Worm (Caenorhabditis elegans): ENCODE data around the gene ugt-15.

Gene ugt-15

DNA sequence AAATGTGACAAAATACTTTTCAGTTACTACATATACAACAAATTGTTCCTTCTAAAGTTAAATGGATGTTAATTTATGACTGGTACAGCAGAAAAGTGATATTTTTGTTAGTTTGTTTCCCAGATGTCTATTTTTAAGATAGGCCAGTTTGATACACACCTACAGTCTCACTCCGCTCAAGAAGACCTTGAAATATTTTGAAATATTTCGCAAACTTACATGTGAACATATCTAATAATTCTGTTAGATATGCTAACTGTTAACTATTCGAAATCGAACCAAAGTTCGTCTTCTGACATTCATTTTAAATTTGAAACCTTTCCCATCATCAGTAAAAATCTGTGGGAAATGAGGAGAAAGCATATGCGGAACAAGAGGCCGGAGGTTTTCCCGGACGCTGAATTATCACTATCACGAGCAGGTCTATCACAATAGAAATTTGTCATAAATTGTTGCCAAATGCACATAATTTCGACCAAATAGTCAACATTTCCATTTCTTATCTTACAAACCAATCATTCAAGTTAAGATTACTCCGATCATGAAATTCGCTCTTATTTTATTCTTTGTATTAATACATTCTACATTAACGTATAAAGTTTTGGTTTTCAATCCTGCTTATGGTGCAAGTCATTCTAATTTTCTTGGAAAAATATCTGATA lies 7.4 kb upstream of the ugt-15 start, which contains the start of the genes ZC443.4 and ugt-18:
ZC443.4 (minus strand) TSS at position 95 of the 662 bp plus-strand sequence.
ugt-18 (plus strand) TSS at position 469 of the 662 bp plus-strand sequence.
- TF ChIP-seq fos-1 (tag; optimal IDR thresholded peaks at IDR 0.05) (peak; percentile 54), unc-39 (tag; optimal IDR thresholded peaks at IDR 0.05) (no peak), nhr-129 (tag; optimal IDR thresholded peaks at IDR 0.05) (peak; percentile 57)

DNA sequence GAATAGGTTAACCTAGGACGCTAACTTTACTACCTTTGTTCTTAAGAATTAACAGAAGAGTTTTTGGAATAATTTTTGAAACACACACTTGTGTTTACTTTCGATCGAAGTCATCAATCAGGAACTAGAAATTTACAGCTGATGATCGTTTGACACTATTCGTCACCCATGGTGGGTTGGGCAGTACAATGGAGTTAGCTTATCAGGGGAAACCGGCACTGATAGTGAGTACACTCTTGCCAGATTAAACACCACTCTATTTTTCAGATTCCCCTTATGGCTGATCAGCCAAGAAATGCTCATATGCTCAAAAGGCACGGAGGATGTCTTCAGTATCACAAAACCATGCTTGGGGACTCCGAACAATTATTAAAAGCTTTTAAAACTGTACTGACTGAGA lies 5.3 kb upstream of the ugt-15 start:
- TF ChIP-seq elt-3 (tag; optimal IDR thresholded peaks at IDR 0.05) (no peak), nhr-129 (tag; optimal IDR thresholded peaks at IDR 0.05) (no peak), fos-1 (tag; optimal IDR thresholded peaks at IDR 0.05) (peak; percentile 68)

DNA sequence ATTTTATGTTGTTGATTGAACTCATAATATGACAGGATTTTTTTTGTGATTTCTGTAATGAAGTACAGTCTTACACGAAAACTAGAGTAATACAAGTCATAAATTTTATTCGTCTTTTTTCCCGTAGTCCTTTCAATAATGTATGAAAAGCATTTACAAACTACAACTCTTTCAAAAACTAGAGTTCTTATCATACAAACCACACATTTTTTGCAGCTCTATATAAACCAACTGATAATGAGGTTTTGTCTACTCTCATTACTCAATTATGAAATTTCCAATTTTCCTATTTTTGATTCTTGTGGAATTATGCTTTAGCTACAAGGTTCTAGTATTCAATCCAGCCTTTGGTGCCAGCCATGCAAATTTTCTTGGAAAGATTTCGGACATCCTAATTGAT lies 2.5 kb upstream of the ugt-15 start, which contains the start of gene ugt-16:
ugt-16 (plus strand) TSS at position 248 of the 400 bp plus-strand sequence.
- TF ChIP-seq sem-4 (tag; optimal IDR thresholded peaks at IDR 0.05) (no peak), nhr-129 (tag; optimal IDR thresholded peaks at IDR 0.05) (no peak), nhr-6 (tag; optimal IDR thresholded peaks at IDR 0.05) (no peak), R02D3.7 (tag; optimal IDR thresholded peaks at IDR 0.05) (no peak), lin-11 (tag; optimal IDR thresholded peaks at IDR 0.05) (no peak), gmeb-1 (tag; optimal IDR thresholded peaks at IDR 0.05) (peak; percentile 5), fos-1 (tag; optimal IDR thresholded peaks at IDR 0.05) (peak; percentile 52), nhr-23 (tag; optimal IDR thresholded peaks at IDR 0.05) (no peak), nhr-12 (tag; optimal IDR thresholded peaks at IDR 0.05) (no peak), nhr-21 (tag; optimal IDR thresholded peaks at IDR 0.05) (no peak), sma-9 (GFP tag; optimal IDR thresholded peaks at IDR 0.05) (peak; percentile 15), sma-9 (tag; optimal IDR thresholded peaks at IDR 0.05) (no peak)

DNA sequence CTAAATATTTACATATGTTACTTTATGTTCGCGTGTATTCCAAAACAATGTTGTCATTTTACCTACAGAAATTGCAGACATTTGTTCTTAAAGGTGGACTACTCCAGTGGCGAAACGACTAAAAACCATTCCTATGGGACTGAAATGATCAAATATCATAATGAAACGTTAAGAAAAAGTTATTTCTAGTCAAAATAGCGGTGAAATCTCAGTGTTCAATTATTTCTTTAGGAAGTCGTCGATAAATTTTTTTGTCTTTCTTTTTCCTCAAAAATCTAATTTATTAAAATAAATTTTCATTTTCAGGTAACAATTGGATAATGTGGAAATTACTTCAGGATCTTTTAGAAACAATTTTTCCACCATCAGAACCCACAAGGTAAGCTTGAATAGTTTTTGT lies 8.1 kb downstream of the ugt-15 start, which contains the start of gene C44H9.4:
C44H9.4 (plus strand) TSS at position 301 of the 400 bp plus-strand sequence.
- TF ChIP-seq fos-1 (tag; optimal IDR thresholded peaks at IDR 0.05) (no peak), F13H6.1 (tag; optimal IDR thresholded peaks at IDR 0.05) (no peak), crh-2 (tag; optimal IDR thresholded peaks at IDR 0.05) (no peak), ama-1 (optimal IDR thresholded peaks at IDR 0.05) (no peak), mbf-1 (tag; optimal IDR thresholded peaks at IDR 0.05) (no peak), egl-27 (tag; optimal IDR thresholded peaks at IDR 0.05) (no peak), skn-1 (tag; optimal IDR thresholded peaks at IDR 0.05) (no peak)

ce11 chrV:12844748-12845147 lies 17.4 kb downstream of the ugt-15 start:
- TF ChIP-seq mdl-1 (tag; optimal IDR thresholded peaks at IDR 0.05) (no peak), fos-1 (tag; optimal IDR thresholded peaks at IDR 0.05) (peak; percentile 65)

ce11 chrV:12845247-12845646 lies 17.9 kb downstream of the ugt-15 start, which contains the start of gene C44H9.6:
Gene C44H9.6 (minus strand): TSS chrV:12845347.
- TF ChIP-seq fos-1 (tag; optimal IDR thresholded peaks at IDR 0.05) (peak; percentile 16), nhr-21 (tag; optimal IDR thresholded peaks at IDR 0.05) (no peak)

- TF ChIP-seq sma-9 (GFP tag; optimal IDR thresholded peaks at IDR 0.05) (no peak), sma-9 (tag; optimal IDR thresholded peaks at IDR 0.05) (no peak), fos-1 (tag; optimal IDR thresholded peaks at IDR 0.05) (peak; percentile 8)
Observed at ce11 chrV:12849736-12850135, 22.4 kb downstream of the ugt-15 start, which contains the start of gene C44H9.5. Gene C44H9.5 (minus strand): TSS chrV:12849864.

- peak; percentile 8 for TF ChIP-seq fos-1 (tag; optimal IDR thresholded peaks at IDR 0.05)
- no peak for TF ChIP-seq Y55F3AM.14 (GFP tag; optimal IDR thresholded peaks at IDR 0.05)
- no peak for TF ChIP-seq dmd-4 (tag; optimal IDR thresholded peaks at IDR 0.05)
Observed at ce11 chrV:12852355-12852754, 25.0 kb downstream of the ugt-15 start.

ce11 chrV:12854766-12855165 lies 27.4 kb downstream of the ugt-15 start, which contains the start of gene C44H9.7:
Gene C44H9.7 (minus strand): TSS chrV:12854866.
- TF ChIP-seq unc-39 (tag; optimal IDR thresholded peaks at IDR 0.05), result no peak
- no peak for TF ChIP-seq dmd-4 (tag; optimal IDR thresholded peaks at IDR 0.05)
- TF ChIP-seq lin-13 (GFP tag; optimal IDR thresholded peaks at IDR 0.05), result no peak
- TF ChIP-seq ZK546.5 (tag; optimal IDR thresholded peaks at IDR 0.05), result no peak
- no peak for TF ChIP-seq mab-5 (tag; optimal IDR thresholded peaks at IDR 0.05)
- TF ChIP-seq R02D3.7 (tag; optimal IDR thresholded peaks at IDR 0.05), result no peak

Measured in whole organism, L2 larva.